Fruit fly (Drosophila melanogaster) whole organism, pupa: Measurements from ENCODE around the gene AOX4.

Experiments
- CG10348 ChIP-seq: fragments of 200-800 bp; sonication (Bioruptor generic); IDR thresholded peaks from 2 replicates; pipeline ENCODE4 v1.3.6; 2022; ENCODE audit warnings: missing biosample characterization, missing genetic modification characterization
- CG14655 ChIP-seq: fragments of 200-800 bp; sonication (Bioruptor generic); optimal IDR thresholded peaks from 3 replicates; lab custom pipeline; 2017; ENCODE audit warnings: mild to moderate bottlenecking, missing biosample characterization, missing genetic modification reagents, missing genetic modification characterization
- CG9948 ChIP-seq: fragments of 200-800 bp; sonication (Bioruptor generic); optimal IDR thresholded peaks from 2 replicates; lab custom pipeline; 2018; ENCODE audit warnings: missing biosample characterization, mild to moderate bottlenecking, missing genetic modification characterization, moderate library complexity
- EcR ChIP-seq: fragments of 200-800 bp; sonication (Bioruptor generic); optimal IDR thresholded peaks from 3 replicates; lab custom pipeline; 2019; ENCODE audit warnings: missing biosample characterization, missing genetic modification characterization, mild to moderate bottlenecking, moderate library complexity, missing genetic modification reagents
- gl ChIP-seq: fragments of 200-800 bp; sonication (Bioruptor generic); optimal IDR thresholded peaks from 2 replicates; lab custom pipeline; 2018; ENCODE audit warnings: missing biosample characterization, mild to moderate bottlenecking, missing genetic modification characterization

- TF ChIP-seq CG14655 (GFP tag; lab: Kevin White, UChicago) (peak; percentile 59), gl (tag; lab: Kevin White, UChicago) (no peak), CG10348 (GFP tag; lab: Robert Waterston, UW) (peak; percentile 50; the same call in 1 of the 2 replicates), CG9948 (no peak), EcR (no peak)
Observed at dm6 chr3R:15547827-15548517, 4.7 kb downstream of the AOX4 start, which contains the start of gene AOX3.
